Worm (Caenorhabditis elegans): ENCODE data around the gene srbc-51.
A peak's percentile ranks its signal among the peaks of the same experiment; 100 is the strongest.

ce11 chrV:15873762-15874161 lies 47.6 kb downstream of the srbc-51 start:
- TF ChIP-seq skn-1 (tag; optimal IDR thresholded peaks at IDR 0.05) (peak; percentile 74), ztf-11 (tag; optimal IDR thresholded peaks at IDR 0.05) (no peak), unc-39 (tag; optimal IDR thresholded peaks at IDR 0.05) (no peak), fkh-10 (GFP tag; optimal IDR thresholded peaks at IDR 0.05) (no peak), jun-1 (tag; optimal IDR thresholded peaks at IDR 0.05) (peak; percentile 52)
